Fruit fly (Drosophila melanogaster): ENCODE results near the gene CG10958.

CG10958 gene

dm6 chrX:8126149-8126548 lies 5.9 kb upstream of the CG10958 start (continued):
- TF ChIP-seq sug (tag; optimal IDR thresholded peaks at IDR 0.05) (no peak), CG4424 (GFP tag; optimal IDR thresholded peaks at IDR 0.05) (peak; percentile 69), dimm (GFP tag; IDR thresholded peaks at IDR 0.05) (peak; percentile 41; the same call in 1 of the 2 replicates), Elba2 (GFP tag; optimal IDR thresholded peaks at IDR 0.05) (no peak), GATAe (GFP tag; conservative IDR thresholded peaks at IDR 0.05) (no peak), CG17361 (GFP tag; IDR thresholded peaks at IDR 0.05) (peak; percentile 56; the same call in 2 of the 3 replicates), slou (GFP tag; optimal IDR thresholded peaks at IDR 0.05) (no peak), CrebB (tag; optimal IDR thresholded peaks at IDR 0.05) (no peak), CG8089 (GFP tag; optimal IDR thresholded peaks at IDR 0.05) (peak; percentile 23), peb (GFP tag; IDR thresholded peaks at IDR 0.05) (0 out of 2 replicates have a peak, but pooled peaks have one; percentile 25), CG18764 (GFP tag; optimal IDR thresholded peaks at IDR 0.05) (no peak), CG6791 (GFP tag; IDR thresholded peaks at IDR 0.05; ENCODE audit: partially characterized antibody) (no peak), sr (GFP tag; IDR thresholded peaks at IDR 0.05) (no peak), unc-4 (GFP tag; IDR thresholded peaks at IDR 0.05; ENCODE audit: partially characterized antibody) (no peak), Gsc (GFP tag; IDR thresholded peaks at IDR 0.05) (no peak), CG11247 (GFP tag; IDR thresholded peaks at IDR 0.05) (no peak), CG6854 (GFP tag; optimal IDR thresholded peaks at IDR 0.05) (no peak), Med (GFP tag) (peak; percentile 84), pnt (GFP tag; optimal IDR thresholded peaks at IDR 0.05) (peak; percentile 17), CG15269 (tag; optimal IDR thresholded peaks at IDR 0.05) (peak; percentile 45), sens (GFP tag) (peak; percentile 93), CG18011 (GFP tag; optimal IDR thresholded peaks at IDR 0.05) (no peak), Usf (GFP tag; optimal IDR thresholded peaks at IDR 0.05) (no peak), Doc2 (GFP tag; IDR thresholded peaks at IDR 0.05) (no peak), sens-2 (GFP tag; IDR thresholded peaks at IDR 0.05) (peak; percentile 57), CG12219 (GFP tag; optimal IDR thresholded peaks at IDR 0.05) (peak; percentile 40), unpg (GFP tag; optimal IDR thresholded peaks at IDR 0.05) (peak; percentile 73), CG13424 (tag; optimal IDR thresholded peaks at IDR 0.05) (peak; percentile 53), fd96Cb (tag; optimal IDR thresholded peaks at IDR 0.05) (peak; percentile 82), lola (GFP tag; optimal IDR thresholded peaks at IDR 0.05) (peak in 1 of 3 experiments; percentile 63), zfh1 (GFP tag; IDR thresholded peaks at IDR 0.05) (peak; percentile 82), slbo (GFP tag; IDR thresholded peaks at IDR 0.05) (no peak), PHDP (tag; optimal IDR thresholded peaks at IDR 0.05) (peak; percentile 46), grau (tag; optimal IDR thresholded peaks at IDR 0.05) (peak; percentile 57), ranshi (GFP tag; IDR thresholded peaks at IDR 0.05) (peak; percentile 50; the same call in 1 of the 2 replicates), Chrac-16 (GFP tag; optimal IDR thresholded peaks at IDR 0.05) (peak; percentile 45), Bdp1 (GFP tag; optimal IDR thresholded peaks at IDR 0.05) (no peak), CG4707 (GFP tag; optimal IDR thresholded peaks at IDR 0.05) (peak; percentile 49), vnd (GFP tag; IDR thresholded peaks at IDR 0.05; ENCODE audit: partially characterized antibody) (no peak), nerfin-1 (tag; optimal IDR thresholded peaks at IDR 0.05) (peak; percentile 46), Dip2 (GFP tag; IDR thresholded peaks at IDR 0.05) (no peak), CG32767 (GFP tag; IDR thresholded peaks at IDR 0.05) (no peak), CG13624 (GFP tag; optimal IDR thresholded peaks at IDR 0.05) (no peak), tll (GFP tag; optimal IDR thresholded peaks at IDR 0.05) (no peak), B-H1 (GFP tag; IDR thresholded peaks at IDR 0.05) (0 out of 3 replicates have a peak, but pooled peaks have one; percentile 32), CG10979 (tag; optimal IDR thresholded peaks at IDR 0.05) (peak; percentile 80), kay (GFP tag; optimal IDR thresholded peaks at IDR 0.05) (no peak), CG2116 (GFP tag; optimal IDR thresholded peaks at IDR 0.05) (peak; percentile 50), Optix (GFP tag; IDR thresholded peaks at IDR 0.05) (peak; percentile 71), klu (GFP tag; IDR thresholded peaks at IDR 0.05) (no peak), CG9437 (GFP tag; optimal IDR thresholded peaks at IDR 0.05) (peak; percentile 2)

Data from whole organism, embryonic.